Worm (Caenorhabditis elegans) whole organism, late embryonic: ENCODE measurements around the gene Y51H4A.935.

Experiments
- C08G9.2 ChIP-seq: sonication (generic microtip); optimal IDR thresholded peaks from 2 replicates; lab custom pipeline; 2016; ENCODE audit warnings: mild to moderate bottlenecking, missing genetic modification characterization, moderate library complexity, missing compliant biosample characterization
- F13H6.1 ChIP-seq: sonication (generic microtip); optimal IDR thresholded peaks from 2 replicates; lab custom pipeline; 2016; ENCODE audit warnings: missing genetic modification characterization, missing compliant biosample characterization
- K02D7.2 ChIP-seq: sonication (generic microtip); optimal IDR thresholded peaks from 2 replicates; lab custom pipeline; 2017; ENCODE audit warnings: mild to moderate bottlenecking, missing genetic modification characterization, missing compliant biosample characterization
- K09A11.1 ChIP-seq: sonication (generic microtip); optimal IDR thresholded peaks from 2 replicates; lab custom pipeline; 2017; ENCODE audit warnings: antibody characterized with exemption, mild to moderate bottlenecking, missing genetic modification characterization, missing compliant biosample characterization; ENCODE audit not compliant: insufficient read depth
- Y22D7AL.16 ChIP-seq: sonication (generic microtip); optimal IDR thresholded peaks from 2 replicates; lab custom pipeline; 2016; ENCODE audit warnings: missing genetic modification characterization, missing compliant biosample characterization
- ahr-1 ChIP-seq: sonication (generic microtip); optimal IDR thresholded peaks from 2 replicates; lab custom pipeline; 2016; ENCODE audit warnings: missing genetic modification characterization, missing compliant biosample characterization
- ama-1 ChIP-seq: fragments of 150-350 bp; optimal IDR thresholded peaks from 2 replicates; lab custom pipeline; 2014
- ceh-14 ChIP-seq: sonication (generic microtip); optimal IDR thresholded peaks from 2 replicates; lab custom pipeline; 2016; ENCODE audit warnings: missing genotype, missing genetic modification characterization, missing compliant biosample characterization
- ceh-18 ChIP-seq: sonication (generic microtip); optimal IDR thresholded peaks from 2 replicates; lab custom pipeline; 2016; ENCODE audit warnings: missing genetic modification characterization, missing compliant biosample characterization
- ceh-2 ChIP-seq: sonication (generic microtip); optimal IDR thresholded peaks from 2 replicates; lab custom pipeline; 2016; ENCODE audit warnings: missing genotype, missing genetic modification characterization, missing compliant biosample characterization
- ceh-22 ChIP-seq: sonication (generic microtip); optimal IDR thresholded peaks from 2 replicates; lab custom pipeline; 2017; ENCODE audit warnings: missing biosample characterization, missing genetic modification characterization
- ceh-24 ChIP-seq: sonication (generic microtip); optimal IDR thresholded peaks from 2 replicates; lab custom pipeline; 2016; ENCODE audit warnings: mild to moderate bottlenecking, missing genetic modification characterization, missing compliant biosample characterization
- ceh-30 ChIP-seq: fragments of 150-350 bp; optimal IDR thresholded peaks from 2 replicates; lab custom pipeline; 2014; ENCODE audit warnings: missing biosample characterization, missing genetic modification characterization
- ceh-31 ChIP-seq: sonication (generic microtip); optimal IDR thresholded peaks from 2 replicates; lab custom pipeline; 2016; ENCODE audit warnings: missing genetic modification characterization, missing compliant biosample characterization
- ceh-45 ChIP-seq: fragments of 200-800 bp; sonication (Bioruptor generic); IDR thresholded peaks from 2 replicates; pipeline ENCODE4 v1.3.6; 2022; ENCODE audit warnings: missing genetic modification reagents, missing genetic modification characterization, missing compliant biosample characterization
- ceh-48 ChIP-seq: sonication (generic microtip); optimal IDR thresholded peaks from 2 replicates; lab custom pipeline; 2016; ENCODE audit warnings: missing genetic modification characterization, inconsistent platforms, missing compliant biosample characterization
- ceh-9 ChIP-seq: sonication (generic microtip); optimal IDR thresholded peaks from 2 replicates; lab custom pipeline; 2016; ENCODE audit warnings: mild to moderate bottlenecking, missing genetic modification characterization, inconsistent platforms, missing compliant biosample characterization
- che-1 ChIP-seq: sonication (generic microtip); optimal IDR thresholded peaks from 2 replicates; lab custom pipeline; 2016; ENCODE audit warnings: mild to moderate bottlenecking, missing genetic modification characterization, missing compliant biosample characterization
- dmd-4 ChIP-seq: sonication (generic microtip); optimal IDR thresholded peaks from 2 replicates; lab custom pipeline; 2016; ENCODE audit warnings: borderline replicate concordance, missing genetic modification characterization, missing compliant biosample characterization
- dve-1 ChIP-seq: sonication (generic microtip); optimal IDR thresholded peaks from 2 replicates; lab custom pipeline; 2017; ENCODE audit warnings: antibody characterized with exemption, mild to moderate bottlenecking, missing genetic modification characterization, missing compliant biosample characterization
- elt-4 ChIP-seq: sonication (generic microtip); optimal IDR thresholded peaks from 2 replicates; lab custom pipeline; 2016; ENCODE audit warnings: missing genetic modification characterization, missing compliant biosample characterization
- ets-4 ChIP-seq: sonication (generic microtip); optimal IDR thresholded peaks from 2 replicates; lab custom pipeline; 2016; ENCODE audit warnings: missing genetic modification characterization, missing compliant biosample characterization
- fax-1 ChIP-seq: sonication (generic microtip); optimal IDR thresholded peaks from 2 replicates; lab custom pipeline; 2016; ENCODE audit warnings: missing genotype, missing genetic modification characterization, missing compliant biosample characterization
- fkh-10 ChIP-seq: fragments of 150-350 bp; optimal IDR thresholded peaks from 2 replicates; lab custom pipeline; 2014; ENCODE audit warnings: missing biosample characterization, missing genetic modification reagents, missing genetic modification characterization
- fkh-6 ChIP-seq: sonication (generic microtip); optimal IDR thresholded peaks from 2 replicates; lab custom pipeline; 2016; ENCODE audit warnings: missing genetic modification characterization, missing compliant biosample characterization
- gmeb-2 ChIP-seq: sonication (generic microtip); optimal IDR thresholded peaks from 2 replicates; lab custom pipeline; 2016; ENCODE audit warnings: missing genetic modification characterization, inconsistent platforms, missing compliant biosample characterization
- hlh-6 ChIP-seq: sonication (generic microtip); optimal IDR thresholded peaks from 2 replicates; lab custom pipeline; 2016; ENCODE audit warnings: missing genotype, missing genetic modification characterization, missing compliant biosample characterization
- hlh-8 ChIP-seq: sonication (generic microtip); optimal IDR thresholded peaks from 2 replicates; lab custom pipeline; 2016; ENCODE audit warnings: missing genotype, missing genetic modification characterization, missing compliant biosample characterization
- lim-6 ChIP-seq: sonication (generic microtip); optimal IDR thresholded peaks from 2 replicates; lab custom pipeline; 2016; ENCODE audit warnings: missing genetic modification characterization, missing compliant biosample characterization
- mec-3 ChIP-seq: sonication (generic microtip); optimal IDR thresholded peaks from 2 replicates; lab custom pipeline; 2016; ENCODE audit warnings: borderline replicate concordance, missing genetic modification characterization, missing compliant biosample characterization
- nfya-1 ChIP-seq: sonication (generic microtip); optimal IDR thresholded peaks from 2 replicates; lab custom pipeline; 2017; ENCODE audit warnings: missing genetic modification characterization, mild to moderate bottlenecking, missing compliant biosample characterization, antibody characterized with exemption, moderate library complexity
- nhr-11 ChIP-seq: fragments of 150-350 bp; optimal IDR thresholded peaks from 2 replicates; lab custom pipeline; 2014; ENCODE audit warnings: missing biosample characterization, missing genetic modification characterization
- npax-4 ChIP-seq: sonication (generic microtip); optimal IDR thresholded peaks from 2 replicates; lab custom pipeline; 2016; ENCODE audit warnings: missing genetic modification characterization, missing compliant biosample characterization
- odd-2 ChIP-seq: sonication (generic microtip); optimal IDR thresholded peaks from 2 replicates; lab custom pipeline; 2017; ENCODE audit warnings: antibody characterized with exemption, mild to moderate bottlenecking, missing genetic modification characterization, missing compliant biosample characterization
- pag-3 ChIP-seq: sonication (generic microtip); optimal IDR thresholded peaks from 2 replicates; lab custom pipeline; 2016; ENCODE audit warnings: missing compliant biosample characterization, missing genetic modification characterization, borderline replicate concordance
- pat-9 ChIP-seq: fragments of 200-800 bp; sonication (Bioruptor generic); optimal IDR thresholded peaks from 2 replicates; lab custom pipeline; 2018; ENCODE audit warnings: mild to moderate bottlenecking, missing genetic modification characterization, moderate library complexity, missing compliant biosample characterization
- pax-1 ChIP-seq: fragments of 150-350 bp; optimal IDR thresholded peaks from 2 replicates; lab custom pipeline; 2014; ENCODE audit warnings: missing biosample characterization, missing genetic modification characterization
- pha-4 ChIP-seq: fragments of 150-350 bp; optimal IDR thresholded peaks from 2 replicates; lab custom pipeline; 2018; ENCODE audit warnings: missing biosample characterization, missing genetic modification reagents, missing genetic modification characterization
- pqm-1 ChIP-seq: sonication (generic microtip); optimal IDR thresholded peaks from 2 replicates; lab custom pipeline; 2016; ENCODE audit warnings: missing genetic modification characterization, missing compliant biosample characterization
- pros-1 ChIP-seq: fragments of 150-350 bp; optimal IDR thresholded peaks from 2 replicates; lab custom pipeline; 2014; ENCODE audit warnings: missing biosample characterization, missing genetic modification reagents, missing genetic modification characterization
- ref-2 ChIP-seq: sonication (generic microtip); optimal IDR thresholded peaks from 2 replicates; lab custom pipeline; 2016; ENCODE audit warnings: missing genetic modification characterization, missing compliant biosample characterization
- rnt-1 ChIP-seq: sonication (generic microtip); optimal IDR thresholded peaks from 2 replicates; lab custom pipeline; 2016; ENCODE audit warnings: missing genetic modification characterization, missing compliant biosample characterization
- sdc-2 ChIP-seq: sonication (generic microtip); optimal IDR thresholded peaks from 2 replicates; lab custom pipeline; 2016; ENCODE audit warnings: missing genotype, missing genetic modification characterization, missing compliant biosample characterization
- sox-2 ChIP-seq: fragments of 200-800 bp; sonication (Bioruptor generic); IDR thresholded peaks from 2 replicates; pipeline ENCODE4 v1.3.6; 2022; ENCODE audit warnings: missing genetic modification reagents, missing genetic modification characterization, missing compliant biosample characterization
- sox-4 ChIP-seq: sonication (generic microtip); optimal IDR thresholded peaks from 2 replicates; lab custom pipeline; 2017; ENCODE audit warnings: mild to moderate bottlenecking, missing genetic modification characterization, inconsistent platforms, missing compliant biosample characterization
- syd-9 ChIP-seq: sonication (generic microtip); optimal IDR thresholded peaks from 2 replicates; lab custom pipeline; 2016; ENCODE audit warnings: mild to moderate bottlenecking, missing genetic modification characterization, moderate library complexity, missing compliant biosample characterization
- tbx-2 ChIP-seq: sonication (generic microtip); optimal IDR thresholded peaks from 2 replicates; lab custom pipeline; 2016; ENCODE audit warnings: missing genetic modification characterization, missing compliant biosample characterization
- tbx-7 ChIP-seq: sonication (generic microtip); optimal IDR thresholded peaks from 2 replicates; lab custom pipeline; 2016; ENCODE audit warnings: missing genotype, missing genetic modification characterization, missing compliant biosample characterization
- ttx-3 ChIP-seq: sonication (generic microtip); optimal IDR thresholded peaks from 2 replicates; lab custom pipeline; 2016; ENCODE audit warnings: missing genetic modification reagents, missing genetic modification characterization, missing compliant biosample characterization
- unc-3 ChIP-seq, 2 experiments: fragments of 200-800 bp in 1 of 2; sonication (Bioruptor generic) in 1 of 2; sonication (generic microtip) in 1 of 2; conservative IDR thresholded peaks in 1 of 2; optimal IDR thresholded peaks in 1 of 2; 2 replicates each; pipeline versions ENCODE4 v1.3.6 to Lab custom; 2016 to 2022; ENCODE audit warnings: missing compliant biosample characterization in 2 of 2, missing genetic modification characterization in 2 of 2, missing genetic modification reagents in 1 of 2
- unc-42 ChIP-seq: sonication (generic microtip); optimal IDR thresholded peaks from 2 replicates; lab custom pipeline; 2016; ENCODE audit warnings: missing genotype, missing genetic modification characterization, missing compliant biosample characterization
- unc-86 ChIP-seq: sonication (generic microtip); optimal IDR thresholded peaks from 2 replicates; lab custom pipeline; 2016; ENCODE audit warnings: missing genetic modification characterization, missing compliant biosample characterization
- zip-5 ChIP-seq: sonication (generic microtip); optimal IDR thresholded peaks from 2 replicates; lab custom pipeline; 2016; ENCODE audit warnings: missing genetic modification characterization, missing compliant biosample characterization
- ztf-16 ChIP-seq: sonication (generic microtip); optimal IDR thresholded peaks from 2 replicates; lab custom pipeline; 2017; ENCODE audit warnings: missing genetic modification characterization, missing compliant biosample characterization

Gene Y51H4A.935

ce11 chrIV:16498031-16498442 is 9.0 kb downstream of the Y51H4A.935 start:
- TF ChIP-seq pqm-1 (tag; lab: Kevin White, UChicago) (no peak), che-1 (tag; lab: Kevin White, UChicago) (peak; percentile 17), F13H6.1 (tag; lab: Kevin White, UChicago) (peak; percentile 64), K02D7.2 (tag; lab: Kevin White, UChicago) (no peak), nfya-1 (tag; lab: Kevin White, UChicago) (peak; percentile 78), odd-2 (tag; lab: Kevin White, UChicago) (no peak), tbx-2 (tag; lab: Kevin White, UChicago) (peak; percentile 82), lim-6 (tag; lab: Kevin White, UChicago) (no peak), ceh-14 (tag; lab: Kevin White, UChicago) (peak; percentile 47), pax-1 (no peak), ets-4 (tag; lab: Kevin White, UChicago) (no peak), ttx-3 (tag; lab: Kevin White, UChicago) (no peak), C08G9.2 (tag; lab: Kevin White, UChicago) (no peak), ceh-31 (tag; lab: Kevin White, UChicago) (peak; percentile 62), ceh-18 (tag; lab: Kevin White, UChicago) (peak; percentile 92), K09A11.1 (tag; lab: Kevin White, UChicago) (peak; percentile 38), ceh-45 (GFP tag; lab: Robert Waterston, UW) (no peak), pros-1 (peak; percentile 20), tbx-7 (tag; lab: Kevin White, UChicago) (no peak), hlh-6 (no peak), gmeb-2 (no peak), dmd-4 (peak; percentile 63), fax-1 (tag; lab: Kevin White, UChicago) (peak; percentile 22), ztf-16 (tag; lab: Kevin White, UChicago) (no peak), npax-4 (no peak), pat-9 (tag; lab: Kevin White, UChicago) (peak; percentile 47), sox-2 (GFP tag; lab: Robert Waterston, UW) (no peak), ceh-2 (tag; lab: Kevin White, UChicago) (peak; percentile 20), ceh-48 (tag; lab: Kevin White, UChicago) (no peak), unc-3 (GFP tag; conservative IDR thresholded peaks at IDR 0.05; lab: Robert Waterston, UW) (no peak), unc-3 (tag; optimal IDR thresholded peaks at IDR 0.05; lab: Kevin White, UChicago) (no peak), fkh-10 (GFP tag; lab: Kevin White, UChicago) (no peak), hlh-8 (tag; lab: Kevin White, UChicago) (peak; percentile 38), pha-4 (tag; lab: Kevin White, UChicago) (no peak), fkh-6 (tag; lab: Kevin White, UChicago) (no peak), mec-3 (no peak), ceh-24 (tag; lab: Kevin White, UChicago) (no peak), pag-3 (tag; lab: Kevin White, UChicago) (no peak), ceh-9 (tag; lab: Kevin White, UChicago) (no peak), zip-5 (no peak), rnt-1 (tag; lab: Kevin White, UChicago) (peak; percentile 89), elt-4 (tag; lab: Kevin White, UChicago) (no peak), sox-4 (tag; lab: Kevin White, UChicago) (peak; percentile 4), sdc-2 (peak; percentile 45), ref-2 (tag; lab: Kevin White, UChicago) (peak; percentile 49), ahr-1 (tag; lab: Kevin White, UChicago) (no peak), dve-1 (tag; lab: Kevin White, UChicago) (no peak), Y22D7AL.16 (tag; lab: Kevin White, UChicago) (no peak), ceh-22 (tag; lab: Kevin White, UChicago) (no peak), unc-86 (no peak), nhr-11 (tag; lab: Kevin White, UChicago) (peak; percentile 64), ceh-30 (tag; lab: Kevin White, UChicago) (no peak), syd-9 (peak; percentile 43), unc-42 (peak; percentile 91), ama-1 (no peak)
